Fruit fly (Drosophila melanogaster): ENCODE measurements around the gene myd.
A peak's percentile ranks its signal among the peaks of the same experiment; 100 is the strongest.

myd gene

dm6 chr3R:19157997-19158396 lies 22.5 kb upstream of the myd start (continued):
- TF ChIP-seq Ets97D (GFP tag; optimal IDR thresholded peaks at IDR 0.05) (no peak), CG4820 (GFP tag; optimal IDR thresholded peaks at IDR 0.05) (no peak), cato (GFP tag; optimal IDR thresholded peaks at IDR 0.05; ENCODE audit: borderline replicate concordance) (no peak), btn (GFP tag; optimal IDR thresholded peaks at IDR 0.05) (no peak), gt (GFP tag; IDR thresholded peaks at IDR 0.05) (no peak), CG16863 (GFP tag; optimal IDR thresholded peaks at IDR 0.05) (no peak), CG10543 (GFP tag; optimal IDR thresholded peaks at IDR 0.05) (no peak), phol (tag; optimal IDR thresholded peaks at IDR 0.05) (peak; percentile 31), hb (GFP tag; IDR thresholded peaks at IDR 0.05; ENCODE audit: partially characterized antibody) (no peak), Aef1 (GFP tag; IDR thresholded peaks at IDR 0.05) (no peak), mirr (GFP tag; optimal IDR thresholded peaks at IDR 0.05) (no peak), CG13296 (GFP tag; optimal IDR thresholded peaks at IDR 0.05) (no peak), CG11723 (GFP tag; optimal IDR thresholded peaks at IDR 0.05) (no peak), CG43689 (GFP tag; IDR thresholded peaks at IDR 0.05) (no peak), Asciz (GFP tag; optimal IDR thresholded peaks at IDR 0.05) (no peak), CG2116 (GFP tag; optimal IDR thresholded peaks at IDR 0.05) (no peak), so (GFP tag; IDR thresholded peaks at IDR 0.05) (no peak), Gsc (GFP tag; IDR thresholded peaks at IDR 0.05) (no peak), nom (GFP tag; optimal IDR thresholded peaks at IDR 0.05) (no peak), fd102C (GFP tag; optimal IDR thresholded peaks at IDR 0.05) (no peak), CG13424 (tag; optimal IDR thresholded peaks at IDR 0.05) (peak; percentile 17), her (GFP tag; optimal IDR thresholded peaks at IDR 0.05) (no peak), CG12391 (tag; optimal IDR thresholded peaks at IDR 0.05) (no peak), CG32532 (GFP tag; IDR thresholded peaks at IDR 0.05) (peak; percentile 38; the same call in 1 of the 2 replicates), Opbp (GFP tag; IDR thresholded peaks at IDR 0.05; ENCODE audit: partially characterized antibody) (no peak), onecut (GFP tag; IDR thresholded peaks at IDR 0.05) (no peak), HmgZ (tag; optimal IDR thresholded peaks at IDR 0.05) (peak; percentile 1), CG30403 (GFP tag; optimal IDR thresholded peaks at IDR 0.05) (no peak), CG13624 (GFP tag; optimal IDR thresholded peaks at IDR 0.05) (peak; percentile 5), D (optimal IDR thresholded peaks at IDR 0.05) (no peak), D (GFP tag; optimal IDR thresholded peaks at IDR 0.05) (no peak), CG6254 (GFP tag; optimal IDR thresholded peaks at IDR 0.05) (no peak), CG14050 (GFP tag; IDR thresholded peaks at IDR 0.05) (no peak), CG7786 (GFP tag; optimal IDR thresholded peaks at IDR 0.05) (no peak), Xrp1 (GFP tag; IDR thresholded peaks at IDR 0.05) (peak; percentile 23; the same call in 1 of the 2 replicates), Ada2b (GFP tag; IDR thresholded peaks at IDR 0.05) (0 out of 2 replicates have a peak, but pooled peaks have one; percentile 24), Dfd (GFP tag; optimal IDR thresholded peaks at IDR 0.05) (no peak), nerfin-2 (GFP tag; IDR thresholded peaks at IDR 0.05; ENCODE audit: partially characterized antibody) (no peak), br (optimal IDR thresholded peaks at IDR 0.05) (no peak), gem (tag; optimal IDR thresholded peaks at IDR 0.05) (peak; percentile 34), zfh2 (GFP tag; optimal IDR thresholded peaks at IDR 0.05) (no peak), zfh1 (GFP tag; IDR thresholded peaks at IDR 0.05) (0 out of 3 replicates have a peak, but pooled peaks have one; percentile 12), CG17568 (GFP tag; optimal IDR thresholded peaks at IDR 0.05) (no peak), CG4404 (GFP tag; IDR thresholded peaks at IDR 0.05) (no peak), chif (GFP tag; optimal IDR thresholded peaks at IDR 0.05) (no peak), knrl (GFP tag; IDR thresholded peaks at IDR 0.05; ENCODE audit: partially characterized antibody) (no peak), salm (tag; optimal IDR thresholded peaks at IDR 0.05) (no peak), gcm2 (GFP tag; optimal IDR thresholded peaks at IDR 0.05) (no peak), HHEX (GFP tag; optimal IDR thresholded peaks at IDR 0.05) (no peak), sens-2 (GFP tag; IDR thresholded peaks at IDR 0.05) (no peak), CG32767 (GFP tag; IDR thresholded peaks at IDR 0.05) (no peak), Sin3A (optimal IDR thresholded peaks at IDR 0.05) (no peak), Dref (GFP tag; IDR thresholded peaks at IDR 0.05) (no peak)
